Worm (Caenorhabditis elegans) whole organism, young adult: ENCODE results near the gene F49H6.15.
A peak's percentile ranks its signal among the peaks of the same experiment; 100 is the strongest.

Experiments used
- B0019.2 ChIP-seq: fragments of 200-800 bp; sonication (Bioruptor generic); conservative IDR thresholded peaks from 2 replicates; pipeline ENCODE4 v1.3.6; 2022; ENCODE audit warnings: missing genetic modification reagents, missing genetic modification characterization, missing compliant biosample characterization
- B0336.3 ChIP-seq: fragments of 200-800 bp; sonication (Bioruptor generic); IDR thresholded peaks from 2 replicates; pipeline ENCODE4 v1.3.6; 2022; ENCODE audit warnings: missing genetic modification characterization, missing compliant biosample characterization
- C17E4.6 ChIP-seq: fragments of 200-800 bp; sonication (Bioruptor generic); IDR thresholded peaks from 2 replicates; pipeline ENCODE4 v1.3.6; 2022; ENCODE audit warnings: missing genetic modification reagents, missing genetic modification characterization, missing compliant biosample characterization
- F10E7.11 ChIP-seq: sonication (generic microtip); optimal IDR thresholded peaks from 2 replicates; lab custom pipeline; 2017; ENCODE audit warnings: mild to moderate bottlenecking, missing genetic modification characterization, moderate library complexity, missing compliant biosample characterization
- F22D6.2 ChIP-seq: sonication (generic microtip); optimal IDR thresholded peaks from 2 replicates; lab custom pipeline; 2016; ENCODE audit warnings: mild to moderate bottlenecking, missing genetic modification characterization, missing compliant biosample characterization
- F33H1.4 ChIP-seq: fragments of 200-800 bp; sonication (Bioruptor generic); IDR thresholded peaks from 2 replicates; pipeline ENCODE4 v1.3.6; 2022; ENCODE audit warnings: missing genetic modification reagents, missing genetic modification characterization, missing compliant biosample characterization
- F39B2.1 ChIP-seq: fragments of 200-800 bp; sonication (Bioruptor generic); IDR thresholded peaks from 2 replicates; pipeline ENCODE4 v1.3.6; 2022; ENCODE audit warnings: missing genetic modification reagents, missing genetic modification characterization, missing compliant biosample characterization
- K11D2.4 ChIP-seq: fragments of 200-800 bp; sonication (Bioruptor generic); IDR thresholded peaks from 2 replicates; pipeline ENCODE4 v1.3.6; 2022; ENCODE audit warnings: missing genetic modification reagents, missing genetic modification characterization, missing compliant biosample characterization
- Y95B8A.8 ChIP-seq: fragments of 200-800 bp; sonication (Bioruptor generic); IDR thresholded peaks from 2 replicates; pipeline ENCODE4 v1.3.6; 2022; ENCODE audit warnings: missing genetic modification reagents, missing genetic modification characterization, missing compliant biosample characterization
- aptf-2 ChIP-seq: fragments of 200-800 bp; sonication (Bioruptor generic); conservative IDR thresholded peaks from 2 replicates; pipeline ENCODE4 v1.3.6; 2022; ENCODE audit warnings: missing genetic modification reagents, missing genetic modification characterization, missing compliant biosample characterization
- bed-1 ChIP-seq: fragments of 200-800 bp; sonication (Bioruptor generic); IDR thresholded peaks from 2 replicates; pipeline ENCODE4 v1.3.6; 2022; ENCODE audit warnings: missing genetic modification reagents, missing genetic modification characterization, missing compliant biosample characterization
- bed-2 ChIP-seq: fragments of 200-800 bp; sonication (Bioruptor generic); IDR thresholded peaks from 2 replicates; pipeline ENCODE4 v1.3.6; 2022; ENCODE audit warnings: missing genetic modification reagents, missing genetic modification characterization, missing compliant biosample characterization
- ceh-79 ChIP-seq: sonication (generic microtip); optimal IDR thresholded peaks from 2 replicates; lab custom pipeline; 2017; ENCODE audit warnings: mild to moderate bottlenecking, missing genetic modification characterization, missing compliant biosample characterization
- dox-1 ChIP-seq: fragments of 200-800 bp; sonication (Bioruptor generic); IDR thresholded peaks from 2 replicates; pipeline ENCODE4 v1.3.6; 2022; ENCODE audit warnings: missing genetic modification reagents, missing genetic modification characterization, missing compliant biosample characterization
- egl-44 ChIP-seq: fragments of 200-800 bp; sonication (Bioruptor generic); IDR thresholded peaks from 2 replicates; pipeline ENCODE4 v1.3.6; 2022; ENCODE audit warnings: missing genetic modification reagents, missing genetic modification characterization, missing compliant biosample characterization
- egrh-3 ChIP-seq: fragments of 200-800 bp; sonication (Bioruptor generic); IDR thresholded peaks from 2 replicates; pipeline ENCODE4 v1.3.6; 2022; ENCODE audit warnings: missing genetic modification reagents, missing genetic modification characterization, missing compliant biosample characterization
- ets-4 ChIP-seq: fragments of 200-800 bp; sonication (Bioruptor generic); optimal IDR thresholded peaks from 2 replicates; lab custom pipeline; 2018; ENCODE audit warnings: mild to moderate bottlenecking, missing genetic modification characterization, missing compliant biosample characterization
- fkh-3 ChIP-seq: sonication (generic microtip); optimal IDR thresholded peaks from 2 replicates; lab custom pipeline; 2016; ENCODE audit warnings: mild to moderate bottlenecking, missing genetic modification characterization, missing compliant biosample characterization
- him-1 ChIP-seq: sonication (generic microtip); optimal IDR thresholded peaks from 2 replicates; lab custom pipeline; 2016; ENCODE audit warnings: missing genotype, missing genetic modification reagents, missing genetic modification characterization, missing compliant biosample characterization
- hlh-12 ChIP-seq: sonication (generic microtip); optimal IDR thresholded peaks from 2 replicates; lab custom pipeline; 2016; ENCODE audit warnings: missing genetic modification characterization, missing compliant biosample characterization
- hsf-1 ChIP-seq: fragments of 200-800 bp; sonication (Bioruptor generic); IDR thresholded peaks from 2 replicates; pipeline ENCODE4 v1.3.6; 2022; ENCODE audit warnings: missing genetic modification reagents, missing genetic modification characterization, missing compliant biosample characterization
- let-526 ChIP-seq: fragments of 200-800 bp; sonication (Bioruptor generic); IDR thresholded peaks from 2 replicates; pipeline ENCODE4 v1.3.6; 2022; ENCODE audit warnings: missing genetic modification reagents, missing genetic modification characterization, missing compliant biosample characterization
- lin-54 ChIP-seq: fragments of 200-800 bp; sonication (Bioruptor generic); optimal IDR thresholded peaks from 2 replicates; lab custom pipeline; 2018; ENCODE audit warnings: mild to moderate bottlenecking, missing genetic modification characterization, missing compliant biosample characterization
- lsl-1 ChIP-seq: fragments of 200-800 bp; sonication (Bioruptor generic); optimal IDR thresholded peaks from 2 replicates; lab custom pipeline; 2018; ENCODE audit warnings: mild to moderate bottlenecking, missing genetic modification characterization, moderate library complexity, missing compliant biosample characterization
- madf-3 ChIP-seq: fragments of 200-800 bp; sonication (Bioruptor generic); IDR thresholded peaks from 2 replicates; pipeline ENCODE4 v1.3.6; 2022; ENCODE audit warnings: missing genetic modification reagents, missing genetic modification characterization, missing compliant biosample characterization
- mel-28 ChIP-seq: sonication (generic microtip); optimal IDR thresholded peaks from 2 replicates; lab custom pipeline; 2016; ENCODE audit warnings: borderline replicate concordance, mild to moderate bottlenecking, missing genetic modification characterization, missing compliant biosample characterization
- nhr-120 ChIP-seq: fragments of 200-800 bp; sonication (Bioruptor generic); IDR thresholded peaks from 2 replicates; pipeline ENCODE4 v1.3.6; 2022; ENCODE audit warnings: missing genetic modification characterization, missing compliant biosample characterization
- nhr-179 ChIP-seq: sonication (generic microtip); optimal IDR thresholded peaks from 2 replicates; lab custom pipeline; 2016; ENCODE audit warnings: mild to moderate bottlenecking, missing genetic modification characterization, missing compliant biosample characterization
- nhr-80 ChIP-seq: sonication (generic microtip); optimal IDR thresholded peaks from 2 replicates; lab custom pipeline; 2016; ENCODE audit warnings: missing genetic modification characterization, missing compliant biosample characterization
- rcor-1 ChIP-seq: fragments of 200-800 bp; sonication (Bioruptor generic); IDR thresholded peaks from 2 replicates; pipeline ENCODE4 v1.3.6; 2022; ENCODE audit warnings: missing genetic modification reagents, missing genetic modification characterization, missing compliant biosample characterization
- snpc-1.3 ChIP-seq: sonication (generic microtip); optimal IDR thresholded peaks from 2 replicates; lab custom pipeline; 2017; ENCODE audit warnings: missing genetic modification characterization, mild to moderate bottlenecking, missing compliant biosample characterization, antibody characterized with exemption, moderate library complexity, missing genotype, missing genetic modification reagents; ENCODE audit not compliant: insufficient read depth
- sptf-2 ChIP-seq: fragments of 200-800 bp; sonication (Bioruptor generic); optimal IDR thresholded peaks from 2 replicates; lab custom pipeline; 2018; ENCODE audit warnings: mild to moderate bottlenecking, missing genetic modification characterization, missing compliant biosample characterization
- xnd-1 ChIP-seq: sonication (generic microtip); optimal IDR thresholded peaks from 2 replicates; lab custom pipeline; 2016; ENCODE audit warnings: missing genotype, missing genetic modification reagents, missing genetic modification characterization, missing compliant biosample characterization
- zfh-2 ChIP-seq: fragments of 200-800 bp; sonication (Bioruptor generic); conservative IDR thresholded peaks from 2 replicates; pipeline ENCODE4 v1.3.6; 2022; ENCODE audit warnings: missing genetic modification reagents, missing genetic modification characterization, missing compliant biosample characterization
- ztf-26 ChIP-seq: sonication (generic microtip); optimal IDR thresholded peaks from 2 replicates; lab custom pipeline; 2017; ENCODE audit warnings: missing genetic modification characterization, missing compliant biosample characterization

Gene F49H6.15

ce11 chrV:17021361-17021760 is 4.8 kb downstream of the F49H6.15 start, which contains the start of gene F49H6.12:
F49H6.12 (minus strand) TSS chrV:17021461.
- no peak for TF ChIP-seq K11D2.4
- TF ChIP-seq, all 124 proteins: peak for 0

ce11 chrV:17019690-17020089 is 6.5 kb downstream of the F49H6.15 start, which contains the start of gene F49H6.17:
F49H6.17 (plus strand) TSS chrV:17019990.
- no peak for TF ChIP-seq hlh-12 (tag; lab: Kevin White, UChicago)
- no peak for TF ChIP-seq mel-28 (tag; lab: Kevin White, UChicago)
- no peak for TF ChIP-seq F22D6.2 (tag; lab: Kevin White, UChicago)
- TF ChIP-seq madf-3, result no peak
- no peak for TF ChIP-seq let-526
- no peak for TF ChIP-seq lsl-1 (GFP tag; lab: Kevin White, UChicago)
- TF ChIP-seq C17E4.6 (GFP tag; lab: Robert Waterston, UW), result no peak
- no peak for TF ChIP-seq aptf-2 (GFP tag; lab: Robert Waterston, UW)
- TF ChIP-seq sptf-2 (GFP tag; lab: Kevin White, UChicago), result no peak
- TF ChIP-seq ztf-26, result no peak
- no peak for TF ChIP-seq fkh-3
- TF ChIP-seq ceh-79, result no peak
- no peak for TF ChIP-seq B0019.2 (GFP tag; lab: Robert Waterston, UW)
- TF ChIP-seq, all 124 proteins: peak for 0

- TF ChIP-seq F33H1.4, result no peak
- TF ChIP-seq B0019.2 (GFP tag; lab: Robert Waterston, UW), result no peak
- no peak for TF ChIP-seq aptf-2 (GFP tag; lab: Robert Waterston, UW)
- TF ChIP-seq xnd-1, result no peak
- TF ChIP-seq zfh-2, result no peak
- no peak for TF ChIP-seq bed-2 (GFP tag; lab: Robert Waterston, UW)
- no peak for TF ChIP-seq B0336.3 (GFP tag; lab: Robert Waterston, UW)
- no peak for TF ChIP-seq bed-1 (GFP tag; lab: Robert Waterston, UW)
- no peak for TF ChIP-seq nhr-120
- TF ChIP-seq snpc-1.3, result no peak
- no peak for TF ChIP-seq rcor-1 (GFP tag; lab: Robert Waterston, UW)
- no peak for TF ChIP-seq hsf-1 (GFP tag; lab: Robert Waterston, UW)
- no peak for TF ChIP-seq Y95B8A.8 (GFP tag; lab: Robert Waterston, UW)
- TF ChIP-seq egl-44 (GFP tag; lab: Robert Waterston, UW), result no peak
- no peak for TF ChIP-seq him-1 (tag; lab: Kevin White, UChicago)
- no peak for TF ChIP-seq K11D2.4
- no peak for TF ChIP-seq lin-54 (GFP tag; lab: Kevin White, UChicago)
- no peak for TF ChIP-seq egrh-3 (GFP tag; lab: Robert Waterston, UW)
- no peak for TF ChIP-seq F10E7.11 (tag; lab: Kevin White, UChicago)
Observed at ce11 chrV:17016787-17017186, 9.4 kb downstream of the F49H6.15 start, which contains the start of gene srh-97. srh-97 (plus strand) TSS chrV:17017087.

- peak; percentile 20 for TF ChIP-seq ets-4 (GFP tag; lab: Kevin White, UChicago)
- TF ChIP-seq dox-1, result 0 out of 2 replicates have a peak, but pooled peaks have one; percentile 28
- TF ChIP-seq nhr-80, result peak; percentile 44
- no peak for TF ChIP-seq F39B2.1 (GFP tag; lab: Robert Waterston, UW)
- no peak for TF ChIP-seq nhr-179 (tag; lab: Kevin White, UChicago)
Observed at ce11 chrV:17014050-17014449, 12.1 kb downstream of the F49H6.15 start, which contains the start of gene clc-13. clc-13 (plus strand) TSS chrV:17014408.
